Worm (Caenorhabditis elegans) whole organism, L3 larva: ENCODE data around the gene ZK105.8.

Experiments used
- nhr-43 ChIP-seq: sonication (generic microtip); optimal IDR thresholded peaks from 2 replicates; lab custom pipeline; 2016; ENCODE audit warnings: mild to moderate bottlenecking, missing genetic modification characterization, missing compliant biosample characterization; ENCODE audit not compliant: poor library complexity, severe bottlenecking
- sea-2 ChIP-seq: fragments of 150-350 bp; sonication (generic microtip); optimal IDR thresholded peaks from 4 replicates; lab custom pipeline; 2014; ENCODE audit warnings: missing biosample characterization, missing genetic modification reagents, missing genetic modification characterization
- ztf-4 ChIP-seq: fragments of 150-350 bp; optimal IDR thresholded peaks from 2 replicates; lab custom pipeline; 2014; ENCODE audit warnings: missing biosample characterization, missing genetic modification characterization

ce11 chrV:7721945-7722344 is 2.3 kb upstream of the ZK105.8 start, which contains the start of gene ZK105.14:
- no peak for TF ChIP-seq ztf-4 (tag; lab: Kevin White, UChicago)
- TF ChIP-seq sea-2 (GFP tag; lab: Kevin White, UChicago) = no peak
- no peak for TF ChIP-seq nhr-43
